Worm (Caenorhabditis elegans) whole organism, early embryonic: ENCODE measurements around the gene fbxc-19.

Experiments used
- B0310.2 ChIP-seq: sonication (generic microtip); optimal IDR thresholded peaks from 2 replicates; lab custom pipeline; 2016; ENCODE audit warnings: mild to moderate bottlenecking, missing genetic modification characterization, missing compliant biosample characterization
- aly-1 ChIP-seq: sonication (generic microtip); optimal IDR thresholded peaks from 2 replicates; lab custom pipeline; 2016; ENCODE audit warnings: missing genetic modification characterization, missing compliant biosample characterization
- ama-1 ChIP-seq: fragments of 150-350 bp; optimal IDR thresholded peaks from 2 replicates; lab custom pipeline; 2014
- ceh-13 ChIP-seq: fragments of 200-800 bp; sonication (Bioruptor generic); optimal IDR thresholded peaks from 2 replicates; lab custom pipeline; 2018; ENCODE audit warnings: mild to moderate bottlenecking, missing genetic modification characterization, missing compliant biosample characterization
- ets-7 ChIP-seq: sonication (generic microtip); optimal IDR thresholded peaks from 2 replicates; lab custom pipeline; 2016; ENCODE audit warnings: missing genotype, missing genetic modification characterization, missing compliant biosample characterization
- hmbx-1 ChIP-seq: sonication (generic microtip); optimal IDR thresholded peaks from 2 replicates; lab custom pipeline; 2016; ENCODE audit warnings: mild to moderate bottlenecking, missing genetic modification characterization, missing compliant biosample characterization
- tbx-11 ChIP-seq: fragments of 200-800 bp; sonication (Bioruptor generic); IDR thresholded peaks from 2 replicates; pipeline ENCODE4 v1.3.6; 2022; ENCODE audit warnings: missing genetic modification characterization, missing compliant biosample characterization

DNA sequence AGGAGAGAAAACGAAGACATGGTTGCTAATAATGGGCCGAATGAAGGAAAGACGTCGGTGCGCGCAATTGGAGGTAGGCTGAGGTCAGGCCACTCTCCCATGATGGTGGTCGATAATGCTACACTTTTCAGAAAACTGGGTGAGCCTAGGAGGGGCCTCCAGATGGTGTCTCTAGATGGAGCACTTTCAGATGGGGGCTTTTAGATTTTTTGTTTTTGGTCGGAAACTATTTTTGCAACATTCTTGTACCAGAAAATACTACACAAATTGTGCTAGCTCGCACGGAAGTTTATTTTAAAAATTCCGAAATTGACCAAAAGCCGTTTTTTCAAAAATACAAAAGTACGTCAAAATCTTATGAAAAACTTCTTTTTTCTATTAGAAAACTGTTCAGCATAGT is 2.0 kb upstream of the fbxc-19 start, which contains the start of gene fbxb-10:
- TF ChIP-seq tbx-11 = no peak
- TF ChIP-seq aly-1 (tag; lab: Kevin White, UChicago) = no peak
- no peak for TF ChIP-seq ceh-13
- TF ChIP-seq ets-7 (tag; lab: Kevin White, UChicago) = no peak
- no peak for TF ChIP-seq hmbx-1 (tag; lab: Kevin White, UChicago)
- TF ChIP-seq ama-1 (lab: Kevin White, UChicago) = no peak
- no peak for TF ChIP-seq B0310.2
